Worm (Caenorhabditis elegans): ENCODE measurements around the gene slc-36.3.
"Not testable (repeated sequence)": the region's sequence is repeated elsewhere in the genome, so short reads cannot be mapped to it uniquely, and the experiment has no call there.

Gene slc-36.3

ce11 chrV:20544092-20544491 is at the start of gene slc-36.3:
Gene slc-36.3 (minus strand): TSS chrV:20544192.
- TF ChIP-seq unc-62 (GFP tag; optimal IDR thresholded peaks at IDR 0.05) = no peak

ce11 chrV:20580511-20581040 is 36.6 kb upstream of the slc-36.3 start, which contains the start of gene F26F2.7:
Gene F26F2.7 (plus strand): TSS chrV:20580990.
- TF ChIP-seq unc-62 (GFP tag; optimal IDR thresholded peaks at IDR 0.05) = no peak

DNA sequence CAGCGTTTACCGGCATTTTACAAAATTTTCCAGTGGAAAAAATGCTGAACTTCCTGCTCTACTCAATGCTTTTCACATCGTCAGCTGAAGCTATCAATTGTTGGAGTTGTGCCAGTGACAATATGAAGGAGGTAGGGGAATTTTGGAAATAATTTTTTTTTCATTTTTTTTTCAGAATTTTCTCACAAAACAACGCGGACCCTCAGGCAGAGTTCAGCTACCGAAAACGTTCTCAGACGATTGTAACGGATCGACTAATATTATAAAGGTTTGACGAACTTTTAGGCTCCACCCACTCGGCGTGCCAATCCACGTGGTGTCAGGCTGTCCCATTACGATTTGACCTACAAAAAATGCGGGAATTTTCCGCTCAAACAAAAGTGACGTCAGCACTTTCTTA is 35.5 kb upstream of the slc-36.3 start, which contains the start of gene F26F2.8:
F26F2.8 (plus strand) TSS at position 13 of the 400 bp plus-strand sequence.
- TF ChIP-seq unc-62 (GFP tag; optimal IDR thresholded peaks at IDR 0.05) = no peak

- no peak for TF ChIP-seq unc-62 (GFP tag; optimal IDR thresholded peaks at IDR 0.05)
Observed at ce11 chrV:20574872-20575271, 30.9 kb upstream of the slc-36.3 start.

DNA sequence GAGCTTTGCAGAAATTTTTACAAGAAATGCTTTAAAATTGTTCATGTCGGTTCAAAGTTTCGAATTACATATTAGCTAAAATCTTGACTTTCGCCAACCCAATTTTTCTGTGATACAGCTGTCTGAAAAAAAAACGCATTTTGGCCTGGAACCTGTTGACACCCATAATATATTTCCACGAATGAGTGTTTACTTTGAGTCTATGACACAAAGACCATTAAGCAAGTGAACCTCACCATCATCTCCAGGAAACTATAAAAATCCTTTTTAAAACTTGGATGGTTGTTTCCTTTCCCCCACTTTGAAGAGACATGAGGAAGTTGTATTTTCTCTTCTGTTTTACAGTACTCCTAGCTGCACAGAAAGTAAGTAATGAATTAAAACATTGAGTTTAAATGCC is 30.3 kb upstream of the slc-36.3 start, which contains the start of gene clec-263:
clec-263 (plus strand) TSS at position 301 of the 400 bp plus-strand sequence.
- no peak for TF ChIP-seq unc-62 (GFP tag; optimal IDR thresholded peaks at IDR 0.05)

DNA sequence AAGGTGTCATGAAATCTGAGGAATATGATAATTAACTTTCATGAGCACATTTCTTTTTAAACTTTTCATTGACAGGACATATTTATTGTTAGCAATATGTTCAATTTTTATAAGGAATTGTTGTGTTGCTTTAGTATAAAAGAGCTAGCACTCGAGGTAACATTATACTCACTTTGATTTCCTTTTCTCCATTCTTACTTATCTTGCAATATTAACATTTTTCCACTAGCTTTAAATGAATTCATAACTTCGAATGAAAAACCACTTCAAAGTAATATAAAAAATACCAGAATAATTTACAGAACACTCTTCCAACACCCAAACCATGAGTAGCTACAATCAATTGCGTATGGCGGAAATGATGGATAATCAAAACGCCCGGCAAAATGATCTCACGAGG is 29.4 kb upstream of the slc-36.3 start, which contains the start of gene F26F2.5:
F26F2.5 (plus strand) TSS at position 301 of the 400 bp plus-strand sequence.
- no peak for TF ChIP-seq unc-62 (GFP tag; optimal IDR thresholded peaks at IDR 0.05)

DNA sequence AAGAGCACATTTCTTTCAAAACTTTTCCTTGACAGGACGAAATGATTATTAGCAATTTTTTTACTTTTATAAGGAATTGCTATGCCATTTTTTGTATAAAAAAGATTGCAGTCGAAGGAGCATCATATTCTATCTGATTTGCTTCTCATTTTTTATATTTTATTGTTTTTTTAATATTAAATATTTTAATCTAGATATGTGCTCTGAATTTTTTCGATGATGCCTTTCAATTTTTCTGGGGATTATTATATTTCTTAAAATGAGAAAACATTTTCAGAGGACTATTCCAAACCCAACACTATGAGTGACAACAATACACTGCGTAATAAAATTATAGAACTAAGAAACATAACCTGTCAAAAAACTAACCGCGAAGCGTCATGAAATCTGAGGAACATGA is 25.0 kb upstream of the slc-36.3 start, which contains the start of gene F26F2.4:
F26F2.4 (plus strand) TSS at position 301 of the 400 bp plus-strand sequence.
- TF ChIP-seq unc-62 (GFP tag; optimal IDR thresholded peaks at IDR 0.05) = not testable (repeated sequence)

DNA sequence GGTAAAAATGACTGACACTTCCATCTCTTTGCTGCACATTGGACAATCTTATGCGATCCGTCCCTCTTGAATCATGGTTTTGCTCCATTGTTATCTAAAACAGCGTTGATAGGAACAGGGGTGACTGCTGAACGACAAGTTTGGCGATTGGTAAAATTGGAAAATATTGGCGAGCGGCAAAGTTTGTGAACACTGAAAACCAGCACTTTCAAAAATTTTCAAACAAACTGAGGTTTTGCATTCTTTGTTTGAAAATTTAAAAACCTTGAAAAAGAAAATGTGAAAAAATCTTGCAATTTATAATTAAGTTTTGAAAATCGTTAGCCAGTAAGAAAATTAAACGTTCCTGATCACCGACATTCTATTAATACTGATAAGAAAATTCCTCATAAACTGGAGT is 22.5 kb upstream of the slc-36.3 start, which contains the start of gene F26F2.3:
F26F2.3 (minus strand) TSS at position 101 of the 400 bp plus-strand sequence.
- no peak for TF ChIP-seq unc-62 (GFP tag; optimal IDR thresholded peaks at IDR 0.05)

ce11 chrV:20564054-20564453 is 20.1 kb upstream of the slc-36.3 start, which contains the start of gene F26F2.13:
Gene F26F2.13 (plus strand): TSS chrV:20564354.
- TF ChIP-seq unc-62 (GFP tag; optimal IDR thresholded peaks at IDR 0.05) = not testable (repeated sequence)

- no peak for TF ChIP-seq unc-62 (GFP tag; optimal IDR thresholded peaks at IDR 0.05)
Observed at ce11 chrV:20561795-20562194, 17.8 kb upstream of the slc-36.3 start, which contains the start of gene F26F2.1. Gene F26F2.1 (minus strand): TSS chrV:20561895.

DNA sequence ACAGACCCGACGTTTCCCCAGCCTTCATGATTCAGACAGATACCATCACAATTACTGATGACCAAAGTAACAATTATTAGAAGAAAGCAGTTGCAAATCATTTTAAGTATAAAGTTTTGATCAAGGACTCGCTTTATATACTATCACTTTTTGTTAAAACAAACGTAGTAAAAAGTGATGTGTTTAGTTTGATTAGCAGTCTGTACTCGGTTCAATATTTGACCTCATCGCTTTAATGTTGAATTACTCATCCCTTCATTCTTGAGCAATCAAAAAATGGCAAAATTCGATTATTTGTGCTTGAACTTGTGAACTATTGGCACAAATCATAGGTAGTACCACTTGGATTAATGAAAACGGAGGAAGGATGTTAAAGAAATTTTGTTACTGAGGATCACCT is 14.3 kb upstream of the slc-36.3 start, which contains the start of gene abf-4:
abf-4 (minus strand) TSS at position 101 of the 400 bp plus-strand sequence.
- TF ChIP-seq unc-62 (GFP tag; optimal IDR thresholded peaks at IDR 0.05) = no peak

DNA sequence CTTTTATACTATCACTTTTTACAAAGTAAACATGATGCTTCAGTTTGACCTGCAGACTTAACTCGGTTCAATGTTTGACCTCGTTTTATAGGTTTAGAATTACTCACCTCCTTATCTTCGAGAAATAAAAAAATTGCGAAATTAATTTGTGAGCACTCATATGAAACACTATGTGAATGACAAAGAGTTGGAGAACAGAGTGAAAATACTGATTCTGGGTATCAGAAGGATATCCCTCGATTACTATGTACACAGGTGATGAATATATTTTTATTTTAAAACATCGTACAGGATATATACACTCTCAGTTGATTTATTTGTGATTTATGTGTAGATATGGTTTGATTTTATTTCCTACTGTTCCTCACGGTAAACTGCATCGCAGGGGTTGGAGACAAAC is 12.3 kb upstream of the slc-36.3 start, which contains the start of gene Y38H6C.23:
Y38H6C.23 (minus strand) TSS at position 101 of the 400 bp plus-strand sequence.
- no peak for TF ChIP-seq unc-62 (GFP tag; optimal IDR thresholded peaks at IDR 0.05)

- no peak for TF ChIP-seq unc-62 (GFP tag; optimal IDR thresholded peaks at IDR 0.05)
Observed at ce11 chrV:20555120-20555519, 11.1 kb upstream of the slc-36.3 start, which contains the start of gene Y38H6C.21. Gene Y38H6C.21 (minus strand): TSS chrV:20555267.

ce11 chrV:20552971-20553370 is 9.0 kb upstream of the slc-36.3 start, which contains the start of gene vmo-1:
Gene vmo-1 (minus strand): TSS chrV:20553071.
- no peak for TF ChIP-seq unc-62 (GFP tag; optimal IDR thresholded peaks at IDR 0.05)

DNA sequence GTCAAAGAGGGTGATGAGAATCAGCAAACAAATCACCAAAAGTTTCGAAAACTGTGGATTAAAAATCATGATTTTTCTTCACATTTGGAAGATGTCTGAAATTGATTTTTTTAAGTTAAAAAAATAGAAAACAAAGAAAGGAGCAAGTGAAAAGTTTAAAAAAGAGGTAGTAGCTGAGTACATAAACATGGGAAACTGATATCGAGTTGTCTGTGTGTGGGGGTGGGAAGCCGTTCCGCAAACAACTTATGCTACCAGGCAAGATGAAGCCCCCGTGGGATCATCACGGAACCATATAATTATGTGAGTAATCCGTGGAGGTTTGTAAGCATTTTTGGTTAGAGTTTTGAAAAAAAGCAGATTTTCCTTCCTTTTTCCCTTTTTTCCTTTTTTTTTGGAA is 7.1 kb upstream of the slc-36.3 start, which contains the start of gene Y38H6C.20:
Y38H6C.20 (minus strand) TSS at position 101 of the 400 bp plus-strand sequence.
- TF ChIP-seq unc-62 (GFP tag; optimal IDR thresholded peaks at IDR 0.05) = no peak

- no peak for TF ChIP-seq unc-62 (GFP tag; optimal IDR thresholded peaks at IDR 0.05)
Observed at ce11 chrV:20547048-20547447, 3.1 kb upstream of the slc-36.3 start, which contains the start of gene Y38H6C.18. Gene Y38H6C.18 (minus strand): TSS chrV:20547148.

DNA sequence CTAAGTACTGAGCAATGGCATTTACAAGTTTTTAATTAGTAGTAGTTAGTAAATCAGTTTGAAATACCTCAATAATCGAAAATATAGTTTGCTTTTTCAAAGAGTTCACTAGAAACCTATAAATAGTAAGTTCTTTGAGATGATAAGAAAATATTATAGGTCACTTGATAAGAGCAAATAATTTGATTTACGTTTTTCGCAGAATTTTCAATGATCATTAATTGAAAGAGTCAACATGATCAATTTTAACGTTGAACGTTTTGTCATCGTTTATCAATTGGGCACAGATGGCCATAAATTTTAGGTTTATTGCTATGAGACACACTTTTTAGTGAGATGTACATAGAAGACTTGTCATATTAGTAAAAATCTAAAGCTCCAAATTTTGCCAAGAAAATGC is 1.8 kb upstream of the slc-36.3 start:
- no peak for TF ChIP-seq unc-62 (GFP tag; optimal IDR thresholded peaks at IDR 0.05)
